Worm (Caenorhabditis elegans) whole organism, L4 larva: ENCODE measurements around the gene flp-12.

Experiments
- D1046.2 ChIP-seq: fragments of 200-800 bp; sonication (Bioruptor generic); IDR thresholded peaks from 2 replicates; pipeline ENCODE4 v1.3.6; 2022; ENCODE audit warnings: missing genetic modification characterization, missing compliant biosample characterization
- F37D6.2 ChIP-seq: sonication (generic microtip); optimal IDR thresholded peaks from 2 replicates; lab custom pipeline; 2016; ENCODE audit warnings: mild to moderate bottlenecking, missing genetic modification characterization, missing compliant biosample characterization
- T20F7.1 ChIP-seq: fragments of 200-800 bp; sonication (Bioruptor generic); optimal IDR thresholded peaks from 2 replicates; lab custom pipeline; 2018; ENCODE audit warnings: mild to moderate bottlenecking, missing genetic modification characterization, missing compliant biosample characterization
- T26A8.4 ChIP-seq: fragments of 200-800 bp; sonication (Bioruptor generic); IDR thresholded peaks from 2 replicates; pipeline ENCODE4 v1.3.6; 2022; ENCODE audit warnings: missing genetic modification characterization, missing compliant biosample characterization
- Y105C5A.15 ChIP-seq: fragments of 200-800 bp; sonication (Bioruptor generic); IDR thresholded peaks from 2 replicates; pipeline ENCODE4 v1.3.6; 2022; ENCODE audit warnings: missing genetic modification characterization, missing compliant biosample characterization
- Y48G9A.11 ChIP-seq: fragments of 200-800 bp; sonication (Bioruptor generic); IDR thresholded peaks from 2 replicates; pipeline ENCODE4 v1.3.6; 2022; ENCODE audit warnings: missing genetic modification reagents, missing genetic modification characterization, missing compliant biosample characterization
- Y5F2A.4 ChIP-seq: fragments of 200-800 bp; sonication (Bioruptor generic); optimal IDR thresholded peaks from 2 replicates; lab custom pipeline; 2018; ENCODE audit warnings: mild to moderate bottlenecking, missing genetic modification characterization, missing compliant biosample characterization
- aha-1 ChIP-seq: fragments of 150-350 bp; peaks from one replicate; lab custom pipeline; 2014; ENCODE audit warnings: missing biosample characterization, missing genetic modification characterization
- aly-2 ChIP-seq: sonication (generic microtip); optimal IDR thresholded peaks from 2 replicates; lab custom pipeline; 2018; ENCODE audit warnings: missing biosample characterization, missing genetic modification characterization
- arid-1 ChIP-seq: fragments of 200-800 bp; sonication (Bioruptor generic); conservative IDR thresholded peaks from 2 replicates; pipeline ENCODE4 v1.3.6; 2022; ENCODE audit warnings: missing genetic modification reagents, missing genetic modification characterization, missing compliant biosample characterization
- ceh-82 ChIP-seq: sonication (generic microtip); optimal IDR thresholded peaks from 2 replicates; lab custom pipeline; 2017; ENCODE audit warnings: missing biosample characterization, missing genetic modification characterization
- ces-1 ChIP-seq: fragments of 150-350 bp; sonication (generic microtip); optimal IDR thresholded peaks from 4 replicates; lab custom pipeline; 2014; ENCODE audit warnings: missing biosample characterization, missing genetic modification reagents, missing genetic modification characterization
- cey-2 ChIP-seq: sonication (generic microtip); optimal IDR thresholded peaks from 3 replicates; lab custom pipeline; 2017; ENCODE audit warnings: missing genetic modification characterization, mild to moderate bottlenecking, missing compliant biosample characterization, antibody characterized with exemption, borderline replicate concordance; ENCODE audit not compliant: insufficient read depth
- ctbp-1 ChIP-seq: fragments of 200-800 bp; sonication (Bioruptor generic); IDR thresholded peaks from 2 replicates; pipeline ENCODE4 v1.3.6; 2022; ENCODE audit warnings: missing genetic modification reagents, missing genetic modification characterization, missing compliant biosample characterization
- daf-16 ChIP-seq, 3 experiments: sonication (generic microtip); optimal IDR thresholded peaks; 2 replicates each; lab custom pipeline; 2016 to 2017; ENCODE audit warnings: missing genetic modification characterization in 3 of 3, missing genetic modification reagents in 3 of 3, mild to moderate bottlenecking in 2 of 3, missing compliant biosample characterization in 2 of 3, missing biosample characterization in 1 of 3, moderate library complexity in 1 of 3
- dmd-6 ChIP-seq: fragments of 200-800 bp; sonication (Bioruptor generic); IDR thresholded peaks from 2 replicates; pipeline ENCODE4 v1.3.6; 2022; ENCODE audit warnings: missing genetic modification reagents, missing genetic modification characterization, missing compliant biosample characterization
- dmd-9 ChIP-seq: fragments of 200-800 bp; sonication (Bioruptor generic); IDR thresholded peaks from 2 replicates; pipeline ENCODE4 v1.3.6; 2022; ENCODE audit warnings: missing genetic modification reagents, missing genetic modification characterization, missing compliant biosample characterization
- dpl-1 ChIP-seq: fragments of 150-350 bp; optimal IDR thresholded peaks from 2 replicates; lab custom pipeline; 2014; ENCODE audit warnings: missing biosample characterization, missing genetic modification reagents, missing genetic modification characterization
- duxl-1 ChIP-seq: sonication (generic microtip); optimal IDR thresholded peaks from 2 replicates; lab custom pipeline; 2016; ENCODE audit warnings: mild to moderate bottlenecking, missing genetic modification characterization, moderate library complexity, missing compliant biosample characterization; ENCODE audit not compliant: poor library complexity
- dve-1 ChIP-seq: sonication (generic microtip); optimal IDR thresholded peaks from 2 replicates; lab custom pipeline; 2017; ENCODE audit warnings: antibody characterized with exemption, mild to moderate bottlenecking, missing genetic modification characterization, missing compliant biosample characterization; ENCODE audit not compliant: insufficient read depth
- egl-43 ChIP-seq: fragments of 200-800 bp; sonication (Bioruptor generic); IDR thresholded peaks from 2 replicates; pipeline ENCODE4 v1.3.6; 2022; ENCODE audit warnings: missing genetic modification reagents, missing genetic modification characterization, missing compliant biosample characterization
- hif-1 ChIP-seq, 2 experiments: sonication (generic microtip); optimal IDR thresholded peaks; 2 replicates each; lab custom pipeline; 2016 to 2017; ENCODE audit warnings: missing compliant biosample characterization in 2 of 2, missing genetic modification characterization in 2 of 2, missing genetic modification reagents in 2 of 2, missing genotype in 2 of 2, mild to moderate bottlenecking in 1 of 2
- hlh-11 ChIP-seq: fragments of 200-800 bp; sonication (Bioruptor generic); optimal IDR thresholded peaks from 2 replicates; lab custom pipeline; 2018; ENCODE audit warnings: mild to moderate bottlenecking, missing genetic modification characterization, missing compliant biosample characterization
- hlh-30 ChIP-seq: sonication (generic microtip); optimal IDR thresholded peaks from 2 replicates; lab custom pipeline; 2017; ENCODE audit warnings: antibody characterized with exemption, mild to moderate bottlenecking, missing genetic modification characterization, missing compliant biosample characterization; ENCODE audit not compliant: insufficient read depth
- lin-1 ChIP-seq: fragments of 200-800 bp; sonication (Bioruptor generic); IDR thresholded peaks from 2 replicates; pipeline ENCODE4 v1.3.6; 2022; ENCODE audit warnings: missing genetic modification reagents, missing genetic modification characterization, missing compliant biosample characterization
- lin-15B ChIP-seq: fragments of 150-350 bp; sonication (generic microtip); optimal IDR thresholded peaks from 3 replicates; lab custom pipeline; 2014; ENCODE audit warnings: missing biosample characterization, missing genetic modification characterization
- lin-29 ChIP-seq: fragments of 200-800 bp; sonication (Bioruptor generic); IDR thresholded peaks from 2 replicates; pipeline ENCODE4 v1.3.6; 2022; ENCODE audit warnings: missing genetic modification reagents, missing genetic modification characterization, missing compliant biosample characterization
- lin-38 ChIP-seq: fragments of 200-800 bp; sonication (Bioruptor generic); IDR thresholded peaks from 2 replicates; pipeline ENCODE4 v1.3.6; 2022; ENCODE audit warnings: missing genetic modification reagents, missing genetic modification characterization, missing compliant biosample characterization
- lir-3 ChIP-seq: sonication (generic microtip); optimal IDR thresholded peaks from 2 replicates; lab custom pipeline; 2016; ENCODE audit warnings: mild to moderate bottlenecking, missing genetic modification characterization, missing compliant biosample characterization
- mdt-29 ChIP-seq: fragments of 200-800 bp; sonication (Bioruptor generic); IDR thresholded peaks from 2 replicates; pipeline ENCODE4 v1.3.6; 2022; ENCODE audit warnings: missing genetic modification reagents, missing genetic modification characterization, missing compliant biosample characterization
- mep-1 ChIP-seq: fragments of 150-350 bp; sonication (generic microtip); optimal IDR thresholded peaks from 3 replicates; lab custom pipeline; 2014; ENCODE audit warnings: missing biosample characterization, missing genetic modification characterization
- mxl-3 ChIP-seq: fragments of 200-800 bp; sonication (Bioruptor generic); optimal IDR thresholded peaks from 2 replicates; lab custom pipeline; 2018; ENCODE audit warnings: mild to moderate bottlenecking, missing genetic modification characterization, missing compliant biosample characterization
- nhr-10 ChIP-seq: fragments of 150-350 bp; optimal IDR thresholded peaks from 2 replicates; lab custom pipeline; 2014; ENCODE audit warnings: missing biosample characterization, missing genetic modification characterization
- nhr-102 ChIP-seq: sonication (generic microtip); optimal IDR thresholded peaks from 2 replicates; lab custom pipeline; 2016; ENCODE audit warnings: mild to moderate bottlenecking, missing genetic modification characterization, moderate library complexity, missing compliant biosample characterization
- nhr-11 ChIP-seq: fragments of 150-350 bp; optimal IDR thresholded peaks from 2 replicates; lab custom pipeline; 2014; ENCODE audit warnings: missing biosample characterization, missing genetic modification characterization
- nhr-111 ChIP-seq: fragments of 200-800 bp; sonication (Bioruptor generic); optimal IDR thresholded peaks from 2 replicates; lab custom pipeline; 2018; ENCODE audit warnings: mild to moderate bottlenecking, missing genetic modification characterization, missing compliant biosample characterization
- nhr-237 ChIP-seq: sonication (generic microtip); optimal IDR thresholded peaks from 2 replicates; lab custom pipeline; 2017; ENCODE audit warnings: missing biosample characterization, missing genetic modification characterization
- nhr-28 ChIP-seq: fragments of 150-350 bp; optimal IDR thresholded peaks from 2 replicates; lab custom pipeline; 2014; ENCODE audit warnings: missing biosample characterization, missing genetic modification characterization
- nhr-42 ChIP-seq: fragments of 200-800 bp; sonication (Bioruptor generic); IDR thresholded peaks from 2 replicates; pipeline ENCODE4 v1.3.6; 2022; ENCODE audit warnings: missing genetic modification characterization, missing compliant biosample characterization
- nhr-6 ChIP-seq: fragments of 150-350 bp; optimal IDR thresholded peaks from 2 replicates; lab custom pipeline; 2014; ENCODE audit warnings: missing biosample characterization, missing genetic modification characterization
- php-3 ChIP-seq: fragments of 200-800 bp; sonication (Bioruptor generic); IDR thresholded peaks from 2 replicates; pipeline ENCODE4 v1.3.6; 2022; ENCODE audit warnings: missing genetic modification reagents, missing genetic modification characterization, missing compliant biosample characterization
- pqm-1 ChIP-seq: sonication (generic microtip); optimal IDR thresholded peaks from 2 replicates; lab custom pipeline; 2017; ENCODE audit warnings: missing biosample characterization, missing genetic modification characterization
- rbr-2 ChIP-seq: sonication (generic microtip); optimal IDR thresholded peaks from 2 replicates; lab custom pipeline; 2016; ENCODE audit warnings: missing genotype, missing genetic modification characterization, missing compliant biosample characterization
- snpc-4 ChIP-seq: fragments of 150-350 bp; optimal IDR thresholded peaks from 2 replicates; lab custom pipeline; 2014; ENCODE audit warnings: missing biosample characterization, missing genetic modification characterization
- tra-1 ChIP-seq: fragments of 200-800 bp; sonication (Bioruptor generic); IDR thresholded peaks from 2 replicates; pipeline ENCODE4 v1.3.6; 2022; ENCODE audit warnings: missing genetic modification reagents, missing genetic modification characterization, missing compliant biosample characterization
- unc-39 ChIP-seq: sonication (generic microtip); optimal IDR thresholded peaks from 2 replicates; lab custom pipeline; 2017; ENCODE audit warnings: missing biosample characterization, missing genetic modification characterization
- vab-7 ChIP-seq: fragments of 200-800 bp; sonication (Bioruptor generic); IDR thresholded peaks from 2 replicates; pipeline ENCODE4 v1.3.6; 2022; ENCODE audit warnings: missing genetic modification reagents, missing genetic modification characterization, missing compliant biosample characterization
- zag-1 ChIP-seq: fragments of 150-350 bp; optimal IDR thresholded peaks from 2 replicates; lab custom pipeline; 2014; ENCODE audit warnings: missing biosample characterization, missing genetic modification characterization
- zfp-3 ChIP-seq: fragments of 200-800 bp; sonication (Bioruptor generic); conservative IDR thresholded peaks from 2 replicates; pipeline ENCODE4 v1.3.6; 2022; ENCODE audit warnings: missing genetic modification reagents, missing genetic modification characterization, missing compliant biosample characterization
- zip-2 ChIP-seq: fragments of 150-350 bp; optimal IDR thresholded peaks from 2 replicates; lab custom pipeline; 2014; ENCODE audit warnings: missing biosample characterization, missing genetic modification characterization

Gene flp-12

ce11 chrX:4635643-4636042 lies 43.5 kb upstream of the flp-12 start (continued):
- TF ChIP-seq ceh-82 (tag; lab: Kevin White, UChicago) (no peak), nhr-28 (tag; lab: Kevin White, UChicago) (no peak), nhr-6 (tag; lab: Kevin White, UChicago) (no peak), nhr-111 (GFP tag; lab: Kevin White, UChicago) (no peak), nhr-11 (tag; lab: Kevin White, UChicago) (peak; percentile 6), nhr-102 (no peak), dpl-1 (no peak), aly-2 (tag; lab: Kevin White, UChicago) (no peak), ctbp-1 (GFP tag; lab: Robert Waterston, UW) (no peak), dmd-6 (GFP tag; lab: Robert Waterston, UW) (peak; percentile 20; the same call in 1 of the 2 replicates), hlh-30 (peak; percentile 76), unc-39 (no peak), lin-15B (tag; lab: Kevin White, UChicago) (no peak), zfp-3 (GFP tag; lab: Robert Waterston, UW) (no peak), lir-3 (tag; lab: Kevin White, UChicago) (no peak), lin-38 (GFP tag; lab: Robert Waterston, UW) (no peak), aha-1 (tag; lab: Kevin White, UChicago) (no peak), Y105C5A.15 (GFP tag; lab: Robert Waterston, UW) (no peak), zip-2 (tag; lab: Kevin White, UChicago) (no peak), cey-2 (tag; lab: Kevin White, UChicago) (no peak), pqm-1 (tag; lab: Kevin White, UChicago) (no peak), lin-29 (GFP tag; lab: Robert Waterston, UW) (no peak), lin-1 (GFP tag; lab: Robert Waterston, UW) (no peak), nhr-237 (tag; lab: Kevin White, UChicago) (no peak), zag-1 (tag; lab: Kevin White, UChicago) (no peak), duxl-1 (tag; lab: Kevin White, UChicago) (no peak), rbr-2 (tag; lab: Kevin White, UChicago) (peak; percentile 10), dmd-9 (no peak), nhr-42 (no peak), Y48G9A.11 (no peak), hif-1 (tag; optimal IDR thresholded peaks at IDR 0.05; lab: Kevin White, UChicago) (no peak), mdt-29 (GFP tag; lab: Robert Waterston, UW) (no peak), mep-1 (tag; lab: Kevin White, UChicago) (peak; percentile 33), F37D6.2 (tag; lab: Kevin White, UChicago) (no peak), mxl-3 (peak; percentile 77), vab-7 (GFP tag; lab: Robert Waterston, UW) (no peak), nhr-10 (no peak), Y5F2A.4 (GFP tag; lab: Kevin White, UChicago) (no peak), ces-1 (no peak), egl-43 (GFP tag; lab: Robert Waterston, UW) (peak; percentile 53; the same call in 1 of the 2 replicates), tra-1 (GFP tag; lab: Robert Waterston, UW) (no peak), T26A8.4 (GFP tag; lab: Robert Waterston, UW) (no peak), snpc-4 (tag; lab: Kevin White, UChicago) (no peak)

- TF ChIP-seq hlh-11: peak; percentile 36
- TF ChIP-seq ceh-82 (tag; lab: Kevin White, UChicago): no peak
- no peak for TF ChIP-seq nhr-11 (tag; lab: Kevin White, UChicago)
- no peak for TF ChIP-seq arid-1
- TF ChIP-seq dmd-6 (GFP tag; lab: Robert Waterston, UW): peak; percentile 46; the same call in 1 of the 2 replicates
- TF ChIP-seq aha-1 (tag; lab: Kevin White, UChicago): no peak
- peak; percentile 2 for TF ChIP-seq dve-1
- peak; percentile 69 for TF ChIP-seq pqm-1 (tag; lab: Kevin White, UChicago)
- no peak for TF ChIP-seq php-3 (GFP tag; lab: Robert Waterston, UW)
- TF ChIP-seq T20F7.1: no peak
- TF ChIP-seq nhr-28 (tag; lab: Kevin White, UChicago): peak; percentile 51
- no peak for TF ChIP-seq duxl-1 (tag; lab: Kevin White, UChicago)
- TF ChIP-seq nhr-6 (tag; lab: Kevin White, UChicago): no peak
- no peak for TF ChIP-seq D1046.2
- TF ChIP-seq daf-16 (GFP tag; optimal IDR thresholded peaks at IDR 0.05; lab: Kevin White, UChicago): no peak
- TF ChIP-seq daf-16 (tag; optimal IDR thresholded peaks at IDR 0.05; lab: Kevin White, UChicago): peak; percentile 64
- TF ChIP-seq zip-2 (tag; lab: Kevin White, UChicago): no peak
- no peak for TF ChIP-seq hif-1 (tag; optimal IDR thresholded peaks at IDR 0.05; lab: Kevin White, UChicago)
Measured at ce11 chrX:4632088-4632487, 39.9 kb upstream of the flp-12 start, which contains the start of gene slcr-46.1. TSS of gene slcr-46.1 (plus strand) at chrX:4632361.
